Worm (Caenorhabditis elegans): ENCODE measurements around the gene ZK1067.4.

ZK1067.4 gene

DNA sequence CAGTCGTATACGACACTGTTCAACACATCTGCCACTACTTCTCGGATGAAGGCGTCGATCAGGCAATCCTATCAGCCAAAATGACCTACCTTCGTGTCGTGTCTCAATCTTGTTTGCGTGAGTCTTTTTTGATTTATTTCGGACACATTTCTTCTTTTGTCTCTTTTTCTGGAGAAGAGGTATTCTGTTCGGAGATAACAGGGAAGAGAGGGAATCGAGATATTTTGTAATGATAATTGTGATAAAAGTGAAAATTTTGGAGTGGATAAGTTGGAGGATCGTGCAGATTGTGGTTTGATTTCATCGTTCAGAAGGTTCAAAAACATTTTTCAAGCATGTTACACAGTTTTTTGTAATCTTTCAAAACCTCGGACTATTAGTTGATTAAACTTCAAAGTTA is 23.6 kb downstream of the ZK1067.4 start:
- TF ChIP-seq grh-1 (GFP tag; IDR thresholded peaks at IDR 0.05) (no peak), tlp-1 (tag; optimal IDR thresholded peaks at IDR 0.05) (no peak), efl-1 (optimal IDR thresholded peaks at IDR 0.05) (no peak), efl-1 (GFP tag; optimal IDR thresholded peaks at IDR 0.05 in 1 of 2) (no peak), blmp-1 (tag; optimal IDR thresholded peaks at IDR 0.05) (peak; percentile 95), ztf-4 (tag; optimal IDR thresholded peaks at IDR 0.05) (no peak)

DNA sequence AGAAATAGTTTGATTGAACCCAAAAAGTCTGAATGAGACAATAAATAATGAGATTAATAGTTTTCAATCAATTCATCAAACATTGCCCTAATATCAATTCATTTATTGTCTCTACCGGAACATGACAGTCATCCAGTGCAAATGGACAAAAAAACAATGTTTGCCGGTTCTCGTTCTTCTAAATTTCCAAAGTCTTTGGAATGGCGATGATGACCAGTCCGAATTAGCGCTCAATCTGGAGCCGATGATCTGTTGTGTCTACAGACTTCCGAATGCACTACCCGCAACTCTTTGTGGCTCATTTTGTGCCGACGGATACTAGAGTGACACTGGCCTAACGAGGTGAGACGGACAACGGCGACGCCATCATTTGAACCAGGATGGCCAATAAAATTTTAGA is 26.1 kb downstream of the ZK1067.4 start, which contains the start of gene T26C5.3:
Gene T26C5.3 (plus strand): TSS at position 301 of the 400 bp plus-strand sequence.
- TF ChIP-seq mab-9 (GFP tag; IDR thresholded peaks at IDR 0.05) (no peak), C04F5.9 (tag; optimal IDR thresholded peaks at IDR 0.05) (no peak), ceh-88 (GFP tag; IDR thresholded peaks at IDR 0.05) (no peak), mdl-1 (tag; optimal IDR thresholded peaks at IDR 0.05) (no peak), ces-1 (GFP tag; optimal IDR thresholded peaks at IDR 0.05) (no peak), unc-86 (tag; optimal IDR thresholded peaks at IDR 0.05) (no peak), grh-1 (GFP tag; IDR thresholded peaks at IDR 0.05) (no peak), snpc-4 (tag; optimal IDR thresholded peaks at IDR 0.05) (no peak), sox-4 (tag; optimal IDR thresholded peaks at IDR 0.05) (no peak), ceh-82 (tag; optimal IDR thresholded peaks at IDR 0.05) (no peak), pqm-1 (tag; optimal IDR thresholded peaks at IDR 0.05) (no peak)

DNA sequence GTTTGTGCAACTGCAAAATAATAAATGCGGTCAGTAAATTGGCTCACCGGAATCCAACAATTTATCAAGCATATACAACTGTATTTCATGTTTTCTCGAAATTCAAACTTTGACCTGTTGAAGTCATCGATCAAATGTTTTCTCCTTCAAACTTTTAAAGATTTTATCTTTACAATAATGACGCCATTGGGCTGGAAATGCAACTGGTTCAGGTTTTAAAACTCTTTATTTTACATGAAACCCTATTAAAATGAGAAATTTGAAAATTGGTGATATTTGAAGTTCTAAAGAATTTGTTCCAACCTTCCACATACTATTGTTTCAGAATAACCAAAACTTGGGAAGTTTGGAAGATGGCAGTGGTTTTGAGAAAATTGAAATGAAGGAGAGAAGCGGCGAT is 26.8 kb downstream of the ZK1067.4 start:
- TF ChIP-seq nhr-11 (tag; optimal IDR thresholded peaks at IDR 0.05) (no peak), nhr-85 (tag) (peak; percentile 63), nhr-28 (tag; optimal IDR thresholded peaks at IDR 0.05) (no peak), F16B12.6 (tag; optimal IDR thresholded peaks at IDR 0.05) (no peak), nhr-84 (tag; optimal IDR thresholded peaks at IDR 0.05) (no peak)

DNA sequence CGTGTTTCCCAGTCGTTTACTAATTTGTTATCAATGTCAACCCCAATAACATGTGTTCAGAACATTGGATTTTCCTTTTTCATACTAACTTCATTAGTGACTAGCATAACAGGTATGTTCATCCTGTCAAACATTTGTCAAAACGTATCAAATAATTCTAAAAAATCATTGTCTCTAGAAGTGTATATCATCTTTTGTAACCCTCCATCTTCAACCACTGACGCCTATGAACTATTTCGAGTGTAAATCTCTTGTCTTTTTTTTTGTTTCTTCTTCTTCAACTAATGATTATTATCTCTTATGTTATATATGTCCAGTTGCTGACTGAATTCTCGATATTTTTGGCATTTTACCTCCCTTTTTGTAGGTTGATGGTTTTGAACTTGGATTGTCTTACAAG is 27.5 kb downstream of the ZK1067.4 start:
- no peak for TF ChIP-seq unc-30 (tag; optimal IDR thresholded peaks at IDR 0.05)
- TF ChIP-seq lin-14 (GFP tag; optimal IDR thresholded peaks at IDR 0.05) = peak; percentile 29
- peak in 1 of 6 experiments; percentile 46 for TF ChIP-seq elt-3 (tag; optimal IDR thresholded peaks at IDR 0.05)
- TF ChIP-seq efl-1 (optimal IDR thresholded peaks at IDR 0.05) = no peak
- TF ChIP-seq efl-1 (GFP tag; optimal IDR thresholded peaks at IDR 0.05 in 1 of 2) = peak in 1 of 2 experiments; percentile 84
- no peak for TF ChIP-seq mdl-1 (tag; optimal IDR thresholded peaks at IDR 0.05)
- TF ChIP-seq pax-3 (tag; optimal IDR thresholded peaks at IDR 0.05) = no peak
- TF ChIP-seq nhr-85 (tag) = peak; percentile 60
- no peak for TF ChIP-seq zag-1 (tag; optimal IDR thresholded peaks at IDR 0.05)

DNA sequence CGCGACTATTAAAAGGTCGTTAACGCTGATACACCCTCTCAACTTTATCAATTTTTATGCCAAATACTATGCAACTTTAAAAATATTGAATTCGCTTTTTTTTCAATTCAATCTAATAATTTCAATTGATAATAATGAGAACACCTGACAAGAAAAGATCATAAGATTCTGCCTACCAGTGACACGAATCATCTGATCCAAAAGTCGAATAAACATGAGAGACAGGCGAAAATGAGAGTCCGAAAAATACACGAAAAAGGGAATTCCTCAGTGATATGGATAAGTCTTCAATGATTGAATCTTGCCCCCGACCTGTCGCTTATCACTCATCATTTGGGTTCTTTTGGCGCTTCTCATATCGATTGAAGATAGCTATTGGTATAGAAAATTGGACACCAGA is 31.4 kb downstream of the ZK1067.4 start:
- peak in 1 of 2 experiments; percentile 11 for TF ChIP-seq lin-35 (GFP tag; optimal IDR thresholded peaks at IDR 0.05)
- TF ChIP-seq nhr-85 (tag) = peak; percentile 46
- peak in 1 of 6 experiments; percentile 26 for TF ChIP-seq elt-3 (tag; optimal IDR thresholded peaks at IDR 0.05)
- peak; percentile 87 for TF ChIP-seq blmp-1 (tag; optimal IDR thresholded peaks at IDR 0.05)
- no peak for TF ChIP-seq lin-39 (tag; optimal IDR thresholded peaks at IDR 0.05)
- TF ChIP-seq snu-23 (GFP tag; optimal IDR thresholded peaks at IDR 0.05) = no peak
- TF ChIP-seq nhr-20 (tag; optimal IDR thresholded peaks at IDR 0.05) = peak; percentile 13
- TF ChIP-seq efl-1 (optimal IDR thresholded peaks at IDR 0.05) = no peak
- TF ChIP-seq efl-1 (GFP tag; optimal IDR thresholded peaks at IDR 0.05 in 1 of 2) = peak in 1 of 2 experiments; percentile 64

DNA sequence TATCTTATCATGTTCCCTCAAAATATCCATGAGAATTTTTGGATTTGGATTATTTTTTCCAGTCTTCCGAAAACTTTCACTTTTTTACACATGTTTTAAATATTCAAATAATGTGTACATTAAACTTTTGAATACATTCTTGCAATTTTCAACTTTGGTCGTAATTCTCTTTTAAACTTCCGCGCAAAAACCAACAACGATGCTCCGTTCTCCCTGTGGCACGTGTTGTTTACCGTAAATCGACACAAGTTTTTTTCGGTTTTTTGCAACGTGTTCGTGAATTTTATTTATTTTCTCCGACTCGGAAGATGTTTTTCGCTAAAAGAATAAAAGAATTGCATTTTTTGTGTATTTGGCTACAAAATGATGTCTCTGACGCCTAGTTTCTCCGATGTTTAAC is 32.6 kb downstream of the ZK1067.4 start:
- TF ChIP-seq unc-30 (tag; optimal IDR thresholded peaks at IDR 0.05) (no peak), unc-86 (tag; optimal IDR thresholded peaks at IDR 0.05) (peak; percentile 34), aly-2 (tag; optimal IDR thresholded peaks at IDR 0.05) (no peak), jun-1 (tag; optimal IDR thresholded peaks at IDR 0.05) (peak; percentile 6), mdl-1 (tag; optimal IDR thresholded peaks at IDR 0.05) (peak in 1 of 2 experiments; percentile 47), nhr-12 (tag; optimal IDR thresholded peaks at IDR 0.05) (no peak), ces-1 (GFP tag; optimal IDR thresholded peaks at IDR 0.05) (no peak), C34B4.2 (tag; optimal IDR thresholded peaks at IDR 0.05) (no peak), snu-23 (GFP tag; optimal IDR thresholded peaks at IDR 0.05) (peak; percentile 69), swsn-7 (tag; optimal IDR thresholded peaks at IDR 0.05) (peak; percentile 54), tbx-2 (tag; optimal IDR thresholded peaks at IDR 0.05) (peak; percentile 60), tlp-1 (tag; optimal IDR thresholded peaks at IDR 0.05) (no peak), C16A3.4 (tag; optimal IDR thresholded peaks at IDR 0.05) (no peak), ets-5 (GFP tag; IDR thresholded peaks at IDR 0.05) (no peak), mef-2 (tag; optimal IDR thresholded peaks at IDR 0.05) (no peak), mab-9 (GFP tag; IDR thresholded peaks at IDR 0.05) (no peak), zip-4 (GFP tag; optimal IDR thresholded peaks at IDR 0.05) (no peak), grh-1 (GFP tag; IDR thresholded peaks at IDR 0.05) (0 out of 2 replicates have a peak, but pooled peaks have one; percentile 6), C04F5.9 (tag; optimal IDR thresholded peaks at IDR 0.05) (no peak), hlh-17 (GFP tag; optimal IDR thresholded peaks at IDR 0.05; ENCODE audit: borderline replicate concordance) (no peak), lin-14 (GFP tag; optimal IDR thresholded peaks at IDR 0.05) (peak; percentile 59), sox-4 (tag; optimal IDR thresholded peaks at IDR 0.05) (no peak), egl-13 (tag; optimal IDR thresholded peaks at IDR 0.05) (no peak), hpl-2 (GFP tag; optimal IDR thresholded peaks at IDR 0.05) (no peak)
